Worm (Caenorhabditis elegans) whole organism, young adult: ENCODE measurements around the gene F41G4.8.

Experiments used
- B0019.2 ChIP-seq: fragments of 200-800 bp; sonication (Bioruptor generic); conservative IDR thresholded peaks from 2 replicates; pipeline ENCODE4 v1.3.6; 2022; ENCODE audit warnings: missing genetic modification reagents, missing genetic modification characterization, missing compliant biosample characterization
- B0261.1 ChIP-seq: sonication (generic microtip); optimal IDR thresholded peaks from 2 replicates; lab custom pipeline; 2016; ENCODE audit warnings: mild to moderate bottlenecking, missing genetic modification characterization, moderate library complexity, missing compliant biosample characterization
- F22D6.2 ChIP-seq: sonication (generic microtip); optimal IDR thresholded peaks from 2 replicates; lab custom pipeline; 2016; ENCODE audit warnings: mild to moderate bottlenecking, missing genetic modification characterization, missing compliant biosample characterization
- F37B4.10 ChIP-seq: fragments of 200-800 bp; sonication (Bioruptor generic); IDR thresholded peaks from 2 replicates; pipeline ENCODE4 v1.3.6; 2022; ENCODE audit warnings: missing genetic modification characterization, missing compliant biosample characterization
- F49E8.2 ChIP-seq: sonication (generic microtip); optimal IDR thresholded peaks from 3 replicates; lab custom pipeline; 2017; ENCODE audit warnings: missing genetic modification characterization, mild to moderate bottlenecking, missing compliant biosample characterization, antibody characterized with exemption, moderate library complexity; ENCODE audit not compliant: insufficient read depth
- K11D2.4 ChIP-seq: fragments of 200-800 bp; sonication (Bioruptor generic); IDR thresholded peaks from 2 replicates; pipeline ENCODE4 v1.3.6; 2022; ENCODE audit warnings: missing genetic modification reagents, missing genetic modification characterization, missing compliant biosample characterization
- T07F8.4 ChIP-seq: sonication (generic microtip); optimal IDR thresholded peaks from 2 replicates; lab custom pipeline; 2016; ENCODE audit warnings: mild to moderate bottlenecking, missing genetic modification characterization, moderate library complexity, missing compliant biosample characterization
- Y53F4B.3 ChIP-seq: fragments of 200-800 bp; sonication (Bioruptor generic); IDR thresholded peaks from 2 replicates; pipeline ENCODE4 v1.3.6; 2022; ENCODE audit warnings: missing genetic modification reagents, missing genetic modification characterization, missing compliant biosample characterization
- Y95B8A.8 ChIP-seq: fragments of 200-800 bp; sonication (Bioruptor generic); IDR thresholded peaks from 2 replicates; pipeline ENCODE4 v1.3.6; 2022; ENCODE audit warnings: missing genetic modification reagents, missing genetic modification characterization, missing compliant biosample characterization
- aptf-2 ChIP-seq: fragments of 200-800 bp; sonication (Bioruptor generic); conservative IDR thresholded peaks from 2 replicates; pipeline ENCODE4 v1.3.6; 2022; ENCODE audit warnings: missing genetic modification reagents, missing genetic modification characterization, missing compliant biosample characterization
- attf-3 ChIP-seq: fragments of 200-800 bp; sonication (Bioruptor generic); conservative IDR thresholded peaks from 2 replicates; pipeline ENCODE4 v1.3.6; 2022; ENCODE audit warnings: missing genetic modification reagents, missing genetic modification characterization, missing compliant biosample characterization
- attf-6 ChIP-seq: fragments of 200-800 bp; sonication (Bioruptor generic); IDR thresholded peaks from 2 replicates; pipeline ENCODE4 v1.3.6; 2022; ENCODE audit warnings: missing genetic modification reagents, missing genetic modification characterization, missing compliant biosample characterization
- bed-2 ChIP-seq: fragments of 200-800 bp; sonication (Bioruptor generic); IDR thresholded peaks from 2 replicates; pipeline ENCODE4 v1.3.6; 2022; ENCODE audit warnings: missing genetic modification reagents, missing genetic modification characterization, missing compliant biosample characterization
- ccch-3 ChIP-seq: fragments of 200-800 bp; sonication (Bioruptor generic); optimal IDR thresholded peaks from 2 replicates; lab custom pipeline; 2018; ENCODE audit warnings: mild to moderate bottlenecking, missing genetic modification characterization, missing compliant biosample characterization
- cebp-1 ChIP-seq, 2 experiments: fragments of 200-800 bp in 1 of 2; sonication (Bioruptor generic) in 1 of 2; sonication (generic microtip) in 1 of 2; IDR thresholded peaks in 1 of 2; optimal IDR thresholded peaks in 1 of 2; 2 replicates each; pipeline versions ENCODE4 v1.3.6 to Lab custom; 2017 to 2022; ENCODE audit warnings: missing compliant biosample characterization in 2 of 2, missing genetic modification characterization in 2 of 2, mild to moderate bottlenecking in 1 of 2, missing genetic modification reagents in 1 of 2, moderate library complexity in 1 of 2
- ceh-27 ChIP-seq: fragments of 200-800 bp; sonication (Bioruptor generic); optimal IDR thresholded peaks from 2 replicates; lab custom pipeline; 2018; ENCODE audit warnings: mild to moderate bottlenecking, missing genetic modification characterization, moderate library complexity, missing compliant biosample characterization
- ceh-40 ChIP-seq: fragments of 200-800 bp; sonication (Bioruptor generic); IDR thresholded peaks from 2 replicates; pipeline ENCODE4 v1.3.6; 2022; ENCODE audit warnings: missing genetic modification characterization, missing compliant biosample characterization
- die-1 ChIP-seq: sonication (generic microtip); optimal IDR thresholded peaks from 2 replicates; lab custom pipeline; 2016; ENCODE audit warnings: missing genotype, mild to moderate bottlenecking, missing genetic modification characterization, missing compliant biosample characterization
- dox-1 ChIP-seq: fragments of 200-800 bp; sonication (Bioruptor generic); IDR thresholded peaks from 2 replicates; pipeline ENCODE4 v1.3.6; 2022; ENCODE audit warnings: missing genetic modification reagents, missing genetic modification characterization, missing compliant biosample characterization
- egrh-3 ChIP-seq: fragments of 200-800 bp; sonication (Bioruptor generic); IDR thresholded peaks from 2 replicates; pipeline ENCODE4 v1.3.6; 2022; ENCODE audit warnings: missing genetic modification reagents, missing genetic modification characterization, missing compliant biosample characterization
- gei-17 ChIP-seq: fragments of 200-800 bp; sonication (Bioruptor generic); optimal IDR thresholded peaks from 2 replicates; lab custom pipeline; 2018; ENCODE audit warnings: mild to moderate bottlenecking, missing genetic modification characterization, missing compliant biosample characterization
- hlh-26 ChIP-seq: fragments of 200-800 bp; sonication (Bioruptor generic); conservative IDR thresholded peaks from 2 replicates; pipeline ENCODE4 v1.3.6; 2022; ENCODE audit warnings: missing genetic modification reagents, missing genetic modification characterization, missing compliant biosample characterization
- hsf-1 ChIP-seq: fragments of 200-800 bp; sonication (Bioruptor generic); IDR thresholded peaks from 2 replicates; pipeline ENCODE4 v1.3.6; 2022; ENCODE audit warnings: missing genetic modification reagents, missing genetic modification characterization, missing compliant biosample characterization
- lag-1 ChIP-seq: fragments of 200-800 bp; sonication (Bioruptor generic); IDR thresholded peaks from 2 replicates; pipeline ENCODE4 v1.3.6; 2022; ENCODE audit warnings: missing genetic modification reagents, missing genetic modification characterization, missing compliant biosample characterization
- lin-54 ChIP-seq: fragments of 200-800 bp; sonication (Bioruptor generic); optimal IDR thresholded peaks from 2 replicates; lab custom pipeline; 2018; ENCODE audit warnings: mild to moderate bottlenecking, missing genetic modification characterization, missing compliant biosample characterization
- lir-1 ChIP-seq: fragments of 200-800 bp; sonication (Bioruptor generic); conservative IDR thresholded peaks from 2 replicates; pipeline ENCODE4 v1.3.6; 2022; ENCODE audit warnings: missing genetic modification reagents, missing genetic modification characterization, missing compliant biosample characterization
- madf-3 ChIP-seq: fragments of 200-800 bp; sonication (Bioruptor generic); IDR thresholded peaks from 2 replicates; pipeline ENCODE4 v1.3.6; 2022; ENCODE audit warnings: missing genetic modification reagents, missing genetic modification characterization, missing compliant biosample characterization
- mel-28 ChIP-seq: sonication (generic microtip); optimal IDR thresholded peaks from 2 replicates; lab custom pipeline; 2016; ENCODE audit warnings: borderline replicate concordance, mild to moderate bottlenecking, missing genetic modification characterization, missing compliant biosample characterization
- mes-4 ChIP-seq: sonication (generic microtip); optimal IDR thresholded peaks from 2 replicates; lab custom pipeline; 2016; ENCODE audit warnings: missing genotype, missing genetic modification characterization, missing compliant biosample characterization
- nfyb-1 ChIP-seq: fragments of 200-800 bp; sonication (Bioruptor generic); IDR thresholded peaks from 2 replicates; pipeline ENCODE4 v1.3.6; 2022; ENCODE audit warnings: missing genetic modification reagents, missing genetic modification characterization, missing compliant biosample characterization
- nhr-80 ChIP-seq: sonication (generic microtip); optimal IDR thresholded peaks from 2 replicates; lab custom pipeline; 2016; ENCODE audit warnings: missing genetic modification characterization, missing compliant biosample characterization
- nhr-90 ChIP-seq: sonication (generic microtip); optimal IDR thresholded peaks from 2 replicates; lab custom pipeline; 2016; ENCODE audit warnings: missing genotype, mild to moderate bottlenecking, missing genetic modification characterization, missing compliant biosample characterization
- rec-8 ChIP-seq, 2 experiments: sonication (generic microtip); optimal IDR thresholded peaks; 2 replicates each; lab custom pipeline; 2016; ENCODE audit warnings: mild to moderate bottlenecking in 2 of 2, missing genetic modification characterization in 2 of 2, missing genetic modification reagents in 2 of 2, missing genotype in 2 of 2, missing biosample characterization in 1 of 2, missing compliant biosample characterization in 1 of 2, moderate library complexity in 1 of 2
- rpc-1 ChIP-seq, 2 experiments: fragments of 150-350 bp in 1 of 2; sonication (generic microtip) in 1 of 2; optimal IDR thresholded peaks; 2 replicates each; lab custom pipeline; 2014 to 2018; ENCODE audit warnings: missing biosample characterization in 1 of 2, missing genetic modification characterization in 1 of 2, missing genetic modification reagents in 1 of 2, missing genotype in 1 of 2
- sdz-38 ChIP-seq: sonication (generic microtip); optimal IDR thresholded peaks from 2 replicates; lab custom pipeline; 2016; ENCODE audit warnings: missing genotype, missing genetic modification characterization, missing compliant biosample characterization
- sea-2 ChIP-seq: fragments of 200-800 bp; sonication (Bioruptor generic); IDR thresholded peaks from 2 replicates; pipeline ENCODE4 v1.3.6; 2022; ENCODE audit warnings: missing genetic modification characterization, missing compliant biosample characterization
- snpc-4 ChIP-seq, 5 experiments: fragments of 150-350 bp in 1 of 5; sonication (generic microtip) in 4 of 5; optimal IDR thresholded peaks; 2 replicates each; lab custom pipeline; 2014 to 2018; ENCODE audit warnings: missing genetic modification characterization in 5 of 5, missing biosample characterization in 3 of 5, antibody characterized with exemption in 2 of 5, mild to moderate bottlenecking in 2 of 5, missing compliant biosample characterization in 2 of 5, missing genotype in 2 of 5, moderate library complexity in 2 of 5, missing genetic modification reagents in 1 of 5
- sptf-2 ChIP-seq: fragments of 200-800 bp; sonication (Bioruptor generic); optimal IDR thresholded peaks from 2 replicates; lab custom pipeline; 2018; ENCODE audit warnings: mild to moderate bottlenecking, missing genetic modification characterization, missing compliant biosample characterization
- unc-130 ChIP-seq: sonication (generic microtip); optimal IDR thresholded peaks from 2 replicates; lab custom pipeline; 2016; ENCODE audit warnings: missing genetic modification reagents, missing genetic modification characterization, missing compliant biosample characterization
- zfh-2 ChIP-seq: fragments of 200-800 bp; sonication (Bioruptor generic); conservative IDR thresholded peaks from 2 replicates; pipeline ENCODE4 v1.3.6; 2022; ENCODE audit warnings: missing genetic modification reagents, missing genetic modification characterization, missing compliant biosample characterization
- ztf-28 ChIP-seq: fragments of 200-800 bp; sonication (Bioruptor generic); IDR thresholded peaks from 2 replicates; pipeline ENCODE4 v1.3.6; 2022; ENCODE audit warnings: missing genetic modification reagents, missing genetic modification characterization, missing compliant biosample characterization
- ztf-6 ChIP-seq: fragments of 200-800 bp; sonication (Bioruptor generic); IDR thresholded peaks from 2 replicates; pipeline ENCODE4 v1.3.6; 2022; ENCODE audit warnings: missing genetic modification reagents, missing genetic modification characterization, missing compliant biosample characterization

F41G4.8 gene

ce11 chrX:16859956-16860446 is 15.2 kb upstream of the F41G4.8 start, which contains the start of gene T20F7.3:
Gene T20F7.3 (plus strand): TSS chrX:16860396.
- TF ChIP-seq ztf-28 (GFP tag; lab: Robert Waterston, UW): no peak
- no peak for TF ChIP-seq cebp-1 (GFP tag; IDR thresholded peaks at IDR 0.05; lab: Robert Waterston, UW)
- TF ChIP-seq cebp-1 (tag; optimal IDR thresholded peaks at IDR 0.05; lab: Kevin White, UChicago): no peak
- TF ChIP-seq rpc-1 (optimal IDR thresholded peaks at IDR 0.05; lab: Kevin White, UChicago): no peak
- TF ChIP-seq rpc-1 (tag; optimal IDR thresholded peaks at IDR 0.05; lab: Kevin White, UChicago): no peak
- TF ChIP-seq attf-3 (GFP tag; lab: Robert Waterston, UW): no peak
- peak; percentile 65 for TF ChIP-seq nhr-80 (tag; lab: Kevin White, UChicago)

- TF ChIP-seq egrh-3 (GFP tag; lab: Robert Waterston, UW): peak; percentile 63
- peak; percentile 97 for TF ChIP-seq hsf-1 (GFP tag; lab: Robert Waterston, UW)
- TF ChIP-seq nfyb-1 (GFP tag; lab: Robert Waterston, UW): 0 out of 2 replicates have a peak, but pooled peaks have one; percentile 26
- peak; percentile 71 for TF ChIP-seq dox-1
These were observed 6.5 kb upstream of the F41G4.8 start for ce11 chrX:16851372-16851771.

- TF ChIP-seq sea-2 (GFP tag; lab: Robert Waterston, UW) (no peak), zfh-2 (peak; percentile 84), nhr-90 (tag; lab: Kevin White, UChicago) (no peak), die-1 (no peak), sdz-38 (tag; lab: Kevin White, UChicago) (no peak), attf-6 (GFP tag; lab: Robert Waterston, UW) (no peak), aptf-2 (GFP tag; lab: Robert Waterston, UW) (0 out of 2 replicates have a peak, but pooled peaks have one; percentile 16), ccch-3 (no peak), hsf-1 (GFP tag; lab: Robert Waterston, UW) (no peak), F49E8.2 (no peak), lin-54 (GFP tag; lab: Kevin White, UChicago) (no peak), rec-8 (tag; optimal IDR thresholded peaks at IDR 0.05; lab: Kevin White, UChicago) (no peak), T07F8.4 (tag; lab: Kevin White, UChicago) (no peak), hlh-26 (GFP tag; lab: Robert Waterston, UW) (no peak), F37B4.10 (GFP tag; lab: Robert Waterston, UW) (no peak), lag-1 (GFP tag; lab: Robert Waterston, UW) (no peak), Y95B8A.8 (no peak), mes-4 (tag; lab: Kevin White, UChicago) (no peak), gei-17 (GFP tag; lab: Kevin White, UChicago) (no peak), lir-1 (GFP tag; lab: Robert Waterston, UW) (no peak), Y53F4B.3 (no peak), snpc-4 (GFP tag; optimal IDR thresholded peaks at IDR 0.05; lab: Kevin White, UChicago) (no peak), snpc-4 (tag; optimal IDR thresholded peaks at IDR 0.05; lab: Kevin White, UChicago) (peak in 1 of 4 experiments; percentile 46), madf-3 (no peak), B0261.1 (no peak)
These were observed 1.9 kb downstream of the F41G4.8 start for ce11 chrX:16842935-16843334.

- TF ChIP-seq B0019.2 (GFP tag; lab: Robert Waterston, UW) (no peak), sptf-2 (GFP tag; lab: Kevin White, UChicago) (no peak), F22D6.2 (tag; lab: Kevin White, UChicago) (no peak), B0261.1 (no peak), gei-17 (GFP tag; lab: Kevin White, UChicago) (no peak), mel-28 (tag; lab: Kevin White, UChicago) (no peak), unc-130 (GFP tag; lab: Kevin White, UChicago) (no peak), ceh-40 (GFP tag; lab: Robert Waterston, UW) (no peak), ceh-27 (GFP tag; lab: Kevin White, UChicago) (no peak), cebp-1 (GFP tag; IDR thresholded peaks at IDR 0.05; lab: Robert Waterston, UW) (no peak), cebp-1 (tag; optimal IDR thresholded peaks at IDR 0.05; lab: Kevin White, UChicago) (no peak), ztf-6 (GFP tag; lab: Robert Waterston, UW) (no peak), rpc-1 (optimal IDR thresholded peaks at IDR 0.05; lab: Kevin White, UChicago) (no peak), rpc-1 (tag; optimal IDR thresholded peaks at IDR 0.05; lab: Kevin White, UChicago) (no peak), T07F8.4 (tag; lab: Kevin White, UChicago) (no peak), K11D2.4 (GFP tag; lab: Robert Waterston, UW) (no peak), snpc-4 (GFP tag; optimal IDR thresholded peaks at IDR 0.05; lab: Kevin White, UChicago) (no peak), snpc-4 (tag; optimal IDR thresholded peaks at IDR 0.05; lab: Kevin White, UChicago) (no peak), bed-2 (GFP tag; lab: Robert Waterston, UW) (no peak)
These were observed 4.1 kb downstream of the F41G4.8 start, which contains the start of gene dyla-1 for ce11 chrX:16840738-16841137. Gene dyla-1 (plus strand): TSS chrX:16841038.
